Fruit fly (Drosophila melanogaster) whole organism, prepupa: Measurements from ENCODE around the gene Ctr1C.

Experiments used
- CG6792 ChIP-seq: fragments of 200-800 bp; sonication (Bioruptor generic); optimal IDR thresholded peaks from 3 replicates; lab custom pipeline; 2016; ENCODE audit warnings: missing biosample characterization, missing genetic modification characterization
- Gug ChIP-seq: fragments of 200-800 bp; sonication (Bioruptor generic); IDR thresholded peaks from 2 replicates; pipeline ENCODE4 v1.3.6; 2022; ENCODE audit warnings: missing biosample characterization, missing genetic modification characterization
- fd85E ChIP-seq: fragments of 200-800 bp; sonication (Bioruptor generic); optimal IDR thresholded peaks from 3 replicates; lab custom pipeline; 2016; ENCODE audit warnings: missing biosample characterization, missing genetic modification characterization
- lz ChIP-seq: fragments of 200-800 bp; sonication (Bioruptor generic); optimal IDR thresholded peaks from 3 replicates; lab custom pipeline; 2016; ENCODE audit warnings: missing biosample characterization, missing genetic modification characterization

DNA sequence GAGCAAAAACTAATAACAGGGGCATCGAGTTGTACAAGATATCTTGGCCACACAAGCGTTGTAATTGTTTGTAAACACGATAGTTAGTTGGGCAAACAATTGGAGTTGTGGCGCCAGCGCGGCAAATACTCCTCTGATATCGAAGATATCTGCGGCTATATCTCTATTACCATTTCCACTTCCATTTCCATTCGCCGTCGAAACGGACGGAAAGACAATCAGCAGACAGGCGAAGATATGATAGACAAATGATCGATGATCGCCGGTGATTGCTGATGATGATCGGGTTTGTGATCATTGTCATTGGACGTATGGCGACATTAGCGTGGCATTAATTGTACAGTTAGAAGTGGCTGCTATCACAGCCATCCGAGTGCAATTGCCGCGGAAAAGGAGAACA lies 38.7 kb downstream of the Ctr1C start:
- TF ChIP-seq fd85E (GFP tag; lab: Kevin White, UChicago) (no peak), Gug (GFP tag; lab: Robert Waterston, UW) (no peak), CG6792 (GFP tag; lab: Kevin White, UChicago) (no peak), lz (no peak)
